Fruit fly (Drosophila melanogaster) whole organism, pupa: ENCODE measurements around the gene CG17167.
A peak's percentile ranks its signal among the peaks of the same experiment; 100 is the strongest.

Experiments
- CG10348 ChIP-seq: fragments of 200-800 bp; sonication (Bioruptor generic); IDR thresholded peaks from 2 replicates; pipeline ENCODE4 v1.3.6; 2022; ENCODE audit warnings: missing biosample characterization, missing genetic modification characterization
- CG12605 ChIP-seq: fragments of 200-800 bp; sonication (Bioruptor generic); IDR thresholded peaks from 2 replicates; pipeline ENCODE4 v1.3.6; 2022; ENCODE audit warnings: missing biosample characterization, missing genetic modification characterization
- CG13204 ChIP-seq: fragments of 200-800 bp; sonication (Bioruptor generic); optimal IDR thresholded peaks from 2 replicates; lab custom pipeline; 2018; ENCODE audit warnings: missing biosample characterization, mild to moderate bottlenecking, missing genetic modification characterization, moderate library complexity
- CG14655 ChIP-seq: fragments of 200-800 bp; sonication (Bioruptor generic); optimal IDR thresholded peaks from 3 replicates; lab custom pipeline; 2017; ENCODE audit warnings: mild to moderate bottlenecking, missing biosample characterization, missing genetic modification reagents, missing genetic modification characterization
- CG15710 ChIP-seq: fragments of 200-800 bp; sonication (Bioruptor generic); optimal IDR thresholded peaks from 2 replicates; lab custom pipeline; 2018; ENCODE audit warnings: missing biosample characterization, mild to moderate bottlenecking, missing genetic modification characterization, moderate library complexity
- CG17806 ChIP-seq: fragments of 200-800 bp; sonication (Bioruptor generic); optimal IDR thresholded peaks from 2 replicates; lab custom pipeline; 2018; ENCODE audit warnings: missing biosample characterization, mild to moderate bottlenecking, missing genetic modification characterization, moderate library complexity
- CG32121 ChIP-seq: fragments of 200-800 bp; sonication (Bioruptor generic); IDR thresholded peaks from 2 replicates; pipeline ENCODE4 v1.3.6; 2022; ENCODE audit warnings: missing biosample characterization, missing genetic modification characterization
- CG34367 ChIP-seq: fragments of 200-800 bp; sonication (Bioruptor generic); optimal IDR thresholded peaks from 2 replicates; lab custom pipeline; 2018; ENCODE audit warnings: missing biosample characterization, mild to moderate bottlenecking, missing genetic modification characterization
- CG4496 ChIP-seq: fragments of 200-800 bp; sonication (Bioruptor generic); IDR thresholded peaks from 3 replicates; pipeline ENCODE4 v1.3.6; 2022; ENCODE audit warnings: missing biosample characterization, missing genetic modification characterization
- CG8159 ChIP-seq: fragments of 200-800 bp; sonication (Bioruptor generic); optimal IDR thresholded peaks from 3 replicates; lab custom pipeline; 2018; ENCODE audit warnings: missing biosample characterization, mild to moderate bottlenecking, missing genetic modification characterization, moderate library complexity
- CG8301 ChIP-seq: fragments of 200-800 bp; sonication (Bioruptor generic); optimal IDR thresholded peaks from 2 replicates; lab custom pipeline; 2018; ENCODE audit warnings: missing biosample characterization, mild to moderate bottlenecking, missing genetic modification characterization
- CG9948 ChIP-seq: fragments of 200-800 bp; sonication (Bioruptor generic); optimal IDR thresholded peaks from 2 replicates; lab custom pipeline; 2018; ENCODE audit warnings: missing biosample characterization, mild to moderate bottlenecking, missing genetic modification characterization, moderate library complexity
- D1 ChIP-seq: fragments of 200-800 bp; sonication (Bioruptor generic); optimal IDR thresholded peaks from 2 replicates; lab custom pipeline; 2018; ENCODE audit warnings: missing biosample characterization, mild to moderate bottlenecking, missing genetic modification characterization, moderate library complexity
- EcR ChIP-seq: fragments of 200-800 bp; sonication (Bioruptor generic); optimal IDR thresholded peaks from 3 replicates; lab custom pipeline; 2019; ENCODE audit warnings: missing biosample characterization, missing genetic modification characterization, mild to moderate bottlenecking, moderate library complexity, missing genetic modification reagents
- Ets98B ChIP-seq: fragments of 200-800 bp; sonication (Bioruptor generic); IDR thresholded peaks from 2 replicates; pipeline ENCODE4 v1.3.6; 2022; ENCODE audit warnings: missing biosample characterization, missing genetic modification characterization
- Pif1A ChIP-seq: fragments of 200-800 bp; sonication (Bioruptor generic); optimal IDR thresholded peaks from 3 replicates; lab custom pipeline; 2016; ENCODE audit warnings: missing biosample characterization, missing genetic modification characterization
- Pif1B ChIP-seq: fragments of 200-800 bp; sonication (Bioruptor generic); optimal IDR thresholded peaks from 3 replicates; lab custom pipeline; 2016; ENCODE audit warnings: missing biosample characterization, missing genetic modification characterization
- Snoo ChIP-seq: fragments of 200-800 bp; sonication (Bioruptor generic); optimal IDR thresholded peaks from 3 replicates; lab custom pipeline; 2017; ENCODE audit warnings: missing biosample characterization, mild to moderate bottlenecking, missing genetic modification characterization, inconsistent platforms
- fd96Ca ChIP-seq: fragments of 200-800 bp; sonication (Bioruptor generic); IDR thresholded peaks from 3 replicates; pipeline ENCODE4 v1.3.6; 2022; ENCODE audit warnings: missing biosample characterization, missing genetic modification characterization
- gl ChIP-seq: fragments of 200-800 bp; sonication (Bioruptor generic); optimal IDR thresholded peaks from 2 replicates; lab custom pipeline; 2018; ENCODE audit warnings: missing biosample characterization, mild to moderate bottlenecking, missing genetic modification characterization
- rn ChIP-seq: fragments of 200-800 bp; sonication (Bioruptor generic); IDR thresholded peaks from 2 replicates; pipeline ENCODE4 v1.3.6; 2022; ENCODE audit warnings: missing biosample characterization, missing genetic modification characterization

Gene CG17167

DNA sequence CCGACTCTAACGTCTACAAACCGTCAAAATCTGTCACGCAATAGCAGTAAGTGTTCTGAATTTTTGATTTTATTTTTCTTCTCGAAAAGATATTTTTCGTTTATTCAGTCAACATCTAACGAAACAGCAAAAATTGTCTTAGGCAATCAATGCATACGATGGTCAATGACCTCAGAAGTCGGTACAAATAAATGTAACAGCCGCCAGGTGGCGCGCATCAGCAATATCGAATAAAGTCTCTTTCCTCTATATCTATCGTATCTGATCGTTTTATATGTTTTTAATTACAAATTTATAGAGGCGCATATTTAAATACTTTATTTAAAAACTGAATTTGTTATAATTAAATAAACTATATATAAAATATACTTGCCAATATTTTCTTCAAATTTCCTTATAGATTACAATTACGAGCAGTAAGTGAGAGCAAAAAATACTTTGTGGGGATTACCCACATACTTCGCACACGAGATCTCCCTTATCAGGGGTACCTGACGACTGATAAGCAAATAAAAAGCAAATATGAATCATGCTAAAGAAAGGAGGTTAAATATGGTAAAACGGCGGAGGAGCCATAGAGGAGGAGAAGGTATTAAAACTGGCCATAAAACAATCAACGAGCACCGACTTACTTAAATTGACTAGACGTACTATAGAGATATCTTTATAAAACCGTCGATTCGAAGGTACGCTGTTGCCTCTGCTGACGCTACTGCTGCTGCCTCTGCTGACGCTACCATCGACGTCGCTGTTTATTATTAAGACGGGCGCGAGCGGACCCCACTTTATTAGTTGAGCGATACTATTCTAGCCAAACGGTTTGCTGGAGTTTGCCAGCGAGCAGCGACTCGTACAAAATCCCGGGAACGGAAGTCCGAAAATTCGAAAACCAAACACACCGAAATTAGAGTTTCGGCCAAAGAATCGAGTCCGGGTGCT is at the start of gene CG17167:
TSS of gene CG17167 (plus strand) at position 781 of the 939 bp plus-strand sequence.
- TF ChIP-seq CG17806 (tag; lab: Kevin White, UChicago) (no peak), CG14655 (GFP tag; lab: Kevin White, UChicago) (no peak)

DNA sequence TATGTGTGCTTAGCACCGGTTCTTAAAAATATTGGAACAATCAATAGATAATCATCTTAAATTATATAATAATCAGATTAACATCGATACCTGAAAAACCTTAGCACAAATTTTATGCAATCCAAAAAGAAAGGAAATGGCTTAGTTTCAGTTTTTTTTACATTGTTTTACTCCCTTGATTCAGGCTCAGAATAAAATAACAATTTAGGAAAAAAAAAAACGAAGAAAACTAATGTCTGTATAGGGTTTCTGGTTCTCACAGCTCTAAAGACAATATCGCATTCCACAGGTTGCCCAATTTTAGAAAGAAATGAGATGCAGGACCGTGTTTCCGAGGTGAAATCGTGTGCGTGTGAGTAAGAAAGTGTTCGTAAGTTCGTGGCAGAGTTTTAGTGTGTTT is 45.5 kb upstream of the CG17167 start, which contains the start of gene zyd:
TSS of gene zyd (plus strand) at position 301 of the 400 bp plus-strand sequence.
- TF ChIP-seq Pif1B (no peak), Snoo (tag; lab: Kevin White, UChicago) (no peak), fd96Ca (GFP tag; lab: Robert Waterston, UW) (no peak), D1 (no peak), CG34367 (tag; lab: Kevin White, UChicago) (no peak), CG14655 (GFP tag; lab: Kevin White, UChicago) (no peak), CG12605 (GFP tag; lab: Robert Waterston, UW) (no peak), CG4496 (GFP tag; lab: Robert Waterston, UW) (no peak), EcR (GFP tag; lab: Kevin White, UChicago) (no peak)
- TF ChIP-seq, all 21 proteins: peak for 0

DNA sequence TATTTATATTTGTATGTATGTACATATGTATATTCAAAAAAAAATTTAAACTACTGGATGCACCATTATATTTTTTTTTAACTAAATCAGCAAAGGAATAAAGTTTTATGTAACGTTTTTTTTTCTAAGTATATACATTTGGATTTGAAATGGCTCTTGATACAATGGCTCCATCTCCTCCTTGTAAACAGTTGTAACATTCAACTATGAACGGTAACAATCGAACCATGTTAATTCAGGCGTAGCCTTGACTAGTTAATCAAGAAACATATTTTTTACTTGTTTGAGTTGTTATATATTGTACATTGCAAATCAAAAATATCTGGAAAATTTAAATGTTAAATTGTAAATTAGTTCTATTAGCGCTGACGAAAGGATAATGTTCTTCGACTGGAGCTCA is 32.3 kb upstream of the CG17167 start, which contains the start of gene CG12061:
TSS of gene CG12061 (plus strand) at position 301 of the 400 bp plus-strand sequence.
- TF ChIP-seq fd96Ca (GFP tag; lab: Robert Waterston, UW): no peak
- TF ChIP-seq CG17806 (tag; lab: Kevin White, UChicago): no peak
- no peak for TF ChIP-seq CG34367 (tag; lab: Kevin White, UChicago)
- no peak for TF ChIP-seq CG13204 (GFP tag; lab: Kevin White, UChicago)
- no peak for TF ChIP-seq CG15710 (tag; lab: Kevin White, UChicago)
- no peak for TF ChIP-seq Snoo (tag; lab: Kevin White, UChicago)
- no peak for TF ChIP-seq Pif1A (GFP tag; lab: Kevin White, UChicago)
- TF ChIP-seq CG8301 (tag; lab: Kevin White, UChicago): no peak
- no peak for TF ChIP-seq Pif1B
- TF ChIP-seq CG4496 (GFP tag; lab: Robert Waterston, UW): no peak
- no peak for TF ChIP-seq CG10348

DNA sequence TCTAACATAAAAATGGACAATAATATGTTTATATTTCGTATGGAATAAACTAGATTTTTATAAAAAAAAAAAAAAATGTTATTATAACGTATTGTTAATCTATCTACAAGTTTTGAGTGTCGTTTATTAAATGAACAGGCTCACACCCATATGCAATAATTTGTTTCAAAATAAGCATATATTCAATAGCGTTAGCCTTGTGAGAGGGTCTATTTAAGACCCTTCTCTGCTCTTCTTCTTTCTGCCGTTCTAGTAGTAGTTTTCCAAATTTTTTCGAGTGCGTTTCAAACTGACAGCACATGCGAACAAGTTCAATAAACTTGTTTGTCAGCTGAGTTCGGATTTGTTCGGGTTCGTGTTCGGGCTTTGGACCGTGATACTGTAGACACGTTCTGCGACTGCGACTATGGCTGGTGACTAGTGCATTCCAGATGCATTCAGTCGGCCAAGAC is 3.2 kb downstream of the CG17167 start:
- TF ChIP-seq CG10348 (no peak), CG15710 (tag; lab: Kevin White, UChicago) (peak; percentile 23), Pif1A (GFP tag; lab: Kevin White, UChicago) (peak; percentile 12), D1 (no peak), CG17806 (tag; lab: Kevin White, UChicago) (peak; percentile 10), CG14655 (GFP tag; lab: Kevin White, UChicago) (peak; percentile 80), Snoo (tag; lab: Kevin White, UChicago) (peak; percentile 29), fd96Ca (GFP tag; lab: Robert Waterston, UW) (no peak), gl (no peak), CG4496 (GFP tag; lab: Robert Waterston, UW) (no peak; the same call in 2 of the 3 replicates), CG12605 (GFP tag; lab: Robert Waterston, UW) (no peak), rn (GFP tag; lab: Robert Waterston, UW) (no peak), CG32121 (no peak), CG13204 (GFP tag; lab: Kevin White, UChicago) (no peak), CG9948 (tag; lab: Kevin White, UChicago) (peak; percentile 53), CG8301 (tag; lab: Kevin White, UChicago) (peak; percentile 54), Pif1B (peak; percentile 53), EcR (GFP tag; lab: Kevin White, UChicago) (peak; percentile 55), CG34367 (tag; lab: Kevin White, UChicago) (peak; percentile 3), Ets98B (GFP tag; lab: Robert Waterston, UW) (no peak), CG8159 (tag; lab: Kevin White, UChicago) (peak; percentile 39)

DNA sequence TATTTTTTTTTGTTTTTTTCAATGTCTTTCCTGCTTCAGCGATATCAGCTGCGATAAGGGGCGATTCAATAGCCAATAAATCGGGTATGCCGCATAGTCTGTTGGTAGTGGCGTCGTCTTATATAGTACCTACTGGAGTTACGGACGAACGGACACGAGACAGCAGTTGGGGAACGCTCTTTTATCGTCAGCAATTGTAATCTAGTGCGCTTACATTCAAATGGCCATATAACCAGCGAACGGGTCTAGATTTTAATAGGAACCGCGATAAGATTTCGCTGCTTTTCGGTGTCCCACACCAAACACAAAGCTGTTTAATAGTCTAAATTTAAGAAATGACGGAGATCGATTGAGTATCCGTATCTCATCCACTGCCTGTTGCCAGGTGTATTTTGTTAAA is 5.3 kb downstream of the CG17167 start:
- TF ChIP-seq gl: no peak
- no peak for TF ChIP-seq CG8159 (tag; lab: Kevin White, UChicago)
- no peak for TF ChIP-seq CG13204 (GFP tag; lab: Kevin White, UChicago)
- no peak for TF ChIP-seq CG9948 (tag; lab: Kevin White, UChicago)
- TF ChIP-seq CG10348: no peak
- no peak for TF ChIP-seq EcR (GFP tag; lab: Kevin White, UChicago)
- no peak for TF ChIP-seq CG14655 (GFP tag; lab: Kevin White, UChicago)
- no peak for TF ChIP-seq CG32121
- TF ChIP-seq CG12605 (GFP tag; lab: Robert Waterston, UW): no peak
- TF ChIP-seq CG34367 (tag; lab: Kevin White, UChicago): no peak
- TF ChIP-seq Snoo (tag; lab: Kevin White, UChicago): no peak
- no peak for TF ChIP-seq CG4496 (GFP tag; lab: Robert Waterston, UW)
- no peak for TF ChIP-seq Pif1B
- TF ChIP-seq D1: no peak
- TF ChIP-seq, all 21 proteins: peak for 0
